Fruit fly (Drosophila melanogaster) whole organism, wandering third instar larva: ENCODE results near the gene vret.

Experiments
- CG32264 ChIP-seq: fragments of 200-800 bp; sonication (Bioruptor generic); optimal IDR thresholded peaks from 2 replicates; lab custom pipeline; 2016; ENCODE audit warnings: missing biosample characterization, missing genetic modification characterization
- CG9705 ChIP-seq: fragments of 200-800 bp; sonication (Bioruptor generic); optimal IDR thresholded peaks from 2 replicates; lab custom pipeline; 2018; ENCODE audit warnings: missing biosample characterization, mild to moderate bottlenecking, missing genetic modification characterization
- CrebA ChIP-seq: fragments of 200-800 bp; sonication (Bioruptor generic); optimal IDR thresholded peaks from 2 replicates; lab custom pipeline; 2016; ENCODE audit warnings: missing biosample characterization, mild to moderate bottlenecking, missing genetic modification characterization, borderline replicate concordance
- Dfd ChIP-seq: fragments of >200 bp; optimal IDR thresholded peaks from 2 replicates; lab custom pipeline; 2017; ENCODE audit warnings: missing biosample characterization, missing genetic modification characterization
- Dif ChIP-seq: fragments of 200-275, 200-300 bp; sonication (Bioruptor generic); optimal IDR thresholded peaks from 2 replicates; lab custom pipeline; 2018; ENCODE audit warnings: missing biosample characterization, missing genetic modification characterization; ENCODE audit not compliant: partially characterized antibody
- GATAd ChIP-seq: sonication (Bioruptor generic); optimal IDR thresholded peaks from 2 replicates; lab custom pipeline; 2016; ENCODE audit warnings: missing biosample characterization, missing genetic modification characterization
- HLH106 ChIP-seq: fragments of 200-800 bp; optimal IDR thresholded peaks from 3 replicates; lab custom pipeline; 2019; ENCODE audit warnings: missing biosample characterization, mild to moderate bottlenecking, missing genetic modification characterization, moderate library complexity
- Hnf4 ChIP-seq: fragments of 200-800 bp; sonication (Bioruptor generic); optimal IDR thresholded peaks from 2 replicates; lab custom pipeline; 2016; ENCODE audit warnings: missing biosample characterization, mild to moderate bottlenecking, missing genetic modification characterization
- Hr83 ChIP-seq: fragments of 200-300 bp; sonication (Bioruptor generic); optimal IDR thresholded peaks from 2 replicates; lab custom pipeline; 2016; ENCODE audit warnings: missing biosample characterization, mild to moderate bottlenecking, missing genetic modification characterization, moderate library complexity; ENCODE audit not compliant: poor library complexity, severe bottlenecking
- Jra ChIP-seq: sonication (Bioruptor generic); optimal IDR thresholded peaks from 2 replicates; lab custom pipeline; 2016; ENCODE audit warnings: missing biosample characterization, missing genetic modification characterization
- Myc ChIP-seq: fragments of >200 bp; optimal IDR thresholded peaks from 2 replicates; lab custom pipeline; 2017
- OdsH ChIP-seq: fragments of 200-800 bp; sonication (Bioruptor generic); optimal IDR thresholded peaks from 2 replicates; lab custom pipeline; 2016; ENCODE audit warnings: missing biosample characterization, mild to moderate bottlenecking, missing genetic modification characterization
- Rel ChIP-seq, 2 experiments: fragments of 200-800 bp; sonication (Bioruptor generic) in 1 of 2; optimal IDR thresholded peaks; 2 replicates in 1 of 2; 3 replicates in 1 of 2; lab custom pipeline; 2016 to 2019; ENCODE audit warnings: mild to moderate bottlenecking in 2 of 2, missing biosample characterization in 2 of 2, missing genetic modification characterization in 2 of 2, moderate library complexity in 1 of 2
- Sp1 ChIP-seq: fragments of 200-800 bp; sonication (Bioruptor generic); optimal IDR thresholded peaks from 3 replicates; lab custom pipeline; 2019; ENCODE audit warnings: missing biosample characterization, mild to moderate bottlenecking, missing genetic modification characterization, moderate library complexity
- Vsx2 ChIP-seq: fragments of 200-300, 225-300 bp; sonication (Bioruptor generic); optimal IDR thresholded peaks from 2 replicates; lab custom pipeline; 2018; ENCODE audit warnings: missing biosample characterization, missing genetic modification characterization; ENCODE audit not compliant: partially characterized antibody
- br ChIP-seq: fragments of 200-800 bp; sonication (Bioruptor generic); optimal IDR thresholded peaks from 2 replicates; lab custom pipeline; 2016; ENCODE audit warnings: missing biosample characterization, missing genetic modification characterization
- brk ChIP-seq: fragments of 200-800 bp; sonication (Bioruptor generic); optimal IDR thresholded peaks from 2 replicates; lab custom pipeline; 2016; ENCODE audit warnings: missing biosample characterization, mild to moderate bottlenecking, missing genetic modification characterization
- dmrt93B ChIP-seq: fragments of 200-800 bp; sonication (Bioruptor generic); optimal IDR thresholded peaks from 2 replicates; lab custom pipeline; 2018; ENCODE audit warnings: missing biosample characterization, mild to moderate bottlenecking, missing genetic modification characterization
- dsf ChIP-seq: sonication (Bioruptor generic); optimal IDR thresholded peaks from 2 replicates; lab custom pipeline; 2016; ENCODE audit warnings: missing biosample characterization, missing genetic modification characterization, borderline replicate concordance
- ey ChIP-seq: fragments of 200-800 bp; sonication (Bioruptor generic); optimal IDR thresholded peaks from 2 replicates; lab custom pipeline; 2016; ENCODE audit warnings: missing biosample characterization, missing genetic modification characterization
- foxo ChIP-seq, 2 experiments: fragments of 200-800 bp; sonication (Bioruptor generic); optimal IDR thresholded peaks; 2 replicates in 1 of 2; 3 replicates in 1 of 2; lab custom pipeline; 2016 to 2017; ENCODE audit warnings: missing biosample characterization in 2 of 2, missing genetic modification characterization in 2 of 2
- fru ChIP-seq: fragments of 200-800 bp; sonication (Bioruptor generic); optimal IDR thresholded peaks from 3 replicates; lab custom pipeline; 2016; ENCODE audit warnings: missing biosample characterization, mild to moderate bottlenecking, missing genetic modification characterization
- h ChIP-seq: fragments of 200-800 bp; sonication (Bioruptor generic); optimal IDR thresholded peaks from 3 replicates; lab custom pipeline; 2016; ENCODE audit warnings: missing biosample characterization, mild to moderate bottlenecking, missing genetic modification characterization
- jim ChIP-seq: fragments of 175-275, 200-325 bp; sonication (Bioruptor generic); optimal IDR thresholded peaks from 2 replicates; lab custom pipeline; 2016; ENCODE audit warnings: missing biosample characterization, mild to moderate bottlenecking, missing genetic modification characterization
- psq ChIP-seq: fragments of 200-800 bp; sonication (Bioruptor generic); optimal IDR thresholded peaks from 3 replicates; lab custom pipeline; 2017; ENCODE audit warnings: missing biosample characterization, mild to moderate bottlenecking, missing genetic modification characterization, moderate library complexity
- rgr ChIP-seq: fragments of 200-800 bp; sonication (Bioruptor generic); optimal IDR thresholded peaks from 3 replicates; lab custom pipeline; 2016; ENCODE audit warnings: missing biosample characterization, mild to moderate bottlenecking, missing genetic modification characterization
- sage ChIP-seq: fragments of 200-800 bp; sonication (Bioruptor generic); optimal IDR thresholded peaks from 2 replicates; lab custom pipeline; 2016; ENCODE audit warnings: missing biosample characterization, mild to moderate bottlenecking, missing genetic modification characterization
- sv ChIP-seq: fragments of 200-800 bp; sonication (Bioruptor generic); optimal IDR thresholded peaks from 3 replicates; lab custom pipeline; 2016; ENCODE audit warnings: missing biosample characterization, missing genetic modification characterization
- tai ChIP-seq: sonication (Bioruptor generic); optimal IDR thresholded peaks from 2 replicates; lab custom pipeline; 2016; ENCODE audit warnings: missing biosample characterization, missing genetic modification characterization
- usp ChIP-seq: fragments of >200 bp; optimal IDR thresholded peaks from 2 replicates; lab custom pipeline; 2017; ENCODE audit warnings: missing biosample characterization, missing genetic modification characterization
- woc ChIP-seq: sonication (Bioruptor generic); optimal IDR thresholded peaks from 2 replicates; lab custom pipeline; 2016; ENCODE audit warnings: missing biosample characterization, mild to moderate bottlenecking, missing genetic modification characterization

The vret gene

dm6 chr3R:22727857-22728256, 17.5 kb downstream of the vret start:
- TF ChIP-seq CG32264 (GFP tag; lab: Kevin White, UChicago) (peak; percentile 24), dsf (GFP tag; lab: Kevin White, UChicago) (no peak), sage (GFP tag; lab: Kevin White, UChicago) (no peak), sv (GFP tag; lab: Kevin White, UChicago) (no peak), GATAd (GFP tag; lab: Kevin White, UChicago) (no peak), foxo (GFP tag; optimal IDR thresholded peaks at IDR 0.05; lab: Kevin White, UChicago) (peak in 1 of 2 experiments; percentile 39), OdsH (peak; percentile 45), br (no peak)
- TF ChIP-seq, all 38 proteins: peak for 3

dm6 chr3R:22727456-22727833, 17.9 kb downstream of the vret start:
- TF ChIP-seq Dif: no peak
- TF ChIP-seq sv (GFP tag; lab: Kevin White, UChicago): no peak
- TF ChIP-seq CG32264 (GFP tag; lab: Kevin White, UChicago): no peak
- TF ChIP-seq usp: no peak
- TF ChIP-seq CG9705 (GFP tag; lab: Kevin White, UChicago): no peak
- TF ChIP-seq, all 38 proteins: peak for 0

DNA sequence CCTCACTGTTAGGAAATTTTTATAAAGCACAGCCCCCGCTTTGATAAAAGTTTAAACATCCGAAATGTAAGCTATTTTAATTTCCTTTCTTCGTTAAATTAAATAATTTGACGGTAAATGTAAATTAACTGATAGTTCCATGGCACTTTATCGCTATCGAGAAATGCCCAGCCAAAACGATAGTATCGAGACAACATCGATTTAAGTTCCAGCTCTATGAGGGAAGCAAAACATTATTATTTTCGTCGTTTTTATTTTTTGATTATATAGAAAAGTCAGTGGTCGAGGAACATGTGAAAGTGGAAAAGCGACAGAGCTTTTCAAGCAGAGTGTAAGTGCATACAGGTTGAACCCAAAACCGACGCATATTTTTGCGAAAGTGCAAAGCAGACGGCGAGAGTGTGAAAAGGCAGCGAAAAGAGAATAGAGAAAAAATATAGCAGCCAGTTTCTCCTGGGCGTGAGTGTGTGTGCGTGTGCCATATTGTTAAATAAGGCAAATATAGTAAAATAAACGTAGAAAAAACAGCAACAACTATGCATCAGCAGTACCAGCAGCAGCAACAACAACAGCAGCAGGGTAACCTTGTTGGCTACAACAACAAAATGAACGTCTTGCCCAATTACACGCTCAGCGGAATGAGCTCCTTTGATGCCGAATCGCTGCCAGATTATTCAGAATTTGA, 18.5 kb downstream of the vret start, which contains the start of gene CG45049:
TSS of gene CG45049 (plus strand) at position 197 of the 685 bp plus-strand sequence.
- TF ChIP-seq dsf (GFP tag; lab: Kevin White, UChicago) (no peak), Myc (lab: Kevin White, UChicago) (no peak), br (peak; percentile 7), psq (peak; percentile 61), woc (GFP tag; lab: Kevin White, UChicago) (peak; percentile 48), sv (GFP tag; lab: Kevin White, UChicago) (no peak), sage (GFP tag; lab: Kevin White, UChicago) (peak; percentile 49), ey (GFP tag; lab: Kevin White, UChicago) (no peak), h (GFP tag; lab: Kevin White, UChicago) (peak; percentile 10), Hr83 (no peak), Hnf4 (GFP tag; lab: Kevin White, UChicago) (peak; percentile 30), Dif (no peak)
- TF ChIP-seq, all 38 proteins: peak for 6

DNA sequence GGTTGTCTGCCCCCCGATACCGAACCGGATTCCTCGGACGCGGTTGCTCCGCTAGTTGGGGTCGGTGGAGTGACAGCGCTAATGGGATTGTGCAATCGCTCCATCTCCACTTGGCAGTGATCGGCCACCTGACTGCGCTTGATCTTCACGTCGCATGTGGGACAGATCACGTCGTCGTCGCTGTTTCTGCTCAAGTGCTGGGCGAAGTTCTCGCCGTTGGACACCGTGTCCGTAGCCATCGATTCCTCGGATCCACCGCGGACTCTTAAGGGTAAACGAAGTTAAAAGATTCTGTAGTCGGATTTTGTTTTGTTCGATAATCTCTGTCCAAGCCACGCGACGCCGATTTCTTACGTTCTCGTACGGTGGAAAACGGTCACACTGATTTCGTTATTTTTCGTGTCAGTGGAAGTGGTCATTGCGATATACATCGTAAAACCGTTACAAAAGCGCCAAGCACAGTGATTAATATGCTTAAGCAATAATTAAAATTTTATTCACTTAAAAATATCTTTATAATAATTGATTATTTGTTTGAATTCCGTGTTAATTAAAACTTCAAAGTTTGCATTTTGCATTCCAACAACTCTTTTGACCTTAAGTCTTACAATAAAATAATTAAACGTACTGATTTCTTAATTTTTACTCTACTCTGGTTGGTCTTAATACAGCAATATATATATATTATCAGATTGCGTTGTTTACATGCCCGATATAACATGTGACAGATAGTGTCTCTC, 19.2 kb downstream of the vret start, which contains the start of gene RNF220:
TSS of gene RNF220 (minus strand) at position 384 of the 740 bp plus-strand sequence.
- peak; percentile 30 for TF ChIP-seq HLH106 (tag; lab: Kevin White, UChicago)
- peak; percentile 15 for TF ChIP-seq fru (GFP tag; lab: Kevin White, UChicago)
- no peak for TF ChIP-seq jim (GFP tag; lab: Kevin White, UChicago)
- peak; percentile 32 for TF ChIP-seq Myc (lab: Kevin White, UChicago)

DNA sequence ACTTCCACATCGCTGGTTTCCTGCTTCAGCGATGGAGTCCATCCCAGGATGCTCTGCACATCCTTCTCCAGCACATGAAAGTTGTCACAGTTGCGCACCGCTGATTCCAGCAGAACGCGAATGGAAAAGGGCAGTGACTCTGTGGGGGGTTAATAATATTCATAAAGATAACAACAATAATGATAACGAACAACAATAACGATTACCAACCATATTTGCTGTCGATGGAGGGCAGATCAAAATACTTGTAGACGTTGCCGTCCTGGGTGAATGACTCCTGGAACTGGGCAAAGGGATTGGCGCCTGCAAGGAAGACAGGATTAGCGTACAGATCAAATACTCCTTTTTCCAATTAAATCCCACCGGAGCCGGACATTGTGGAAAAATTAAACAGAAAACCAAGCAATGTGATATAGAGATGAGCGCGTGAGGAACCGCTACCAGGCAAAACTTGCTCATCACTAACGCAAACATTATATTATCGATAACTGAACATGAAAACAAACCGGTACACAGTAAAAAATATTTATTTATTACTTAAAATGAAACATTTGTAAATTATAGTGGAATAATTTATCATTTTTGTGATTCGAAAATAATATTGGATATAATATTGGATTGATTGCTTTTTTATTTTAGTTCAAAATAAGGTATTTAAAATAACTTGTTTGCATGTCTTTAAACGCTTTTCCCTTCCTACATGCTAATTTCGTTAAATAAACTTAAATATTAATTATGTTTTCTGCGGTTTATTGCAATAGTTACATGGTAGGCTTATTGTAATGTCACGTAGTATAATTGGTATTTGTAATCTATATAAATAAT, 21.0 kb downstream of the vret start, which contains the start of gene Irp-1A:
TSS of gene Irp-1A (minus strand) at position 439 of the 825 bp plus-strand sequence.
- peak; percentile 23 for TF ChIP-seq ey (GFP tag; lab: Kevin White, UChicago)
- peak; percentile 80 for TF ChIP-seq Hr83
- TF ChIP-seq dsf (GFP tag; lab: Kevin White, UChicago): peak; percentile 4
- peak; percentile 9 for TF ChIP-seq sage (GFP tag; lab: Kevin White, UChicago)
- TF ChIP-seq woc (GFP tag; lab: Kevin White, UChicago): peak; percentile 63
- TF ChIP-seq Rel (GFP tag; optimal IDR thresholded peaks at IDR 0.05; lab: Kevin White, UChicago): no peak
- peak; percentile 37 for TF ChIP-seq Rel (tag; optimal IDR thresholded peaks at IDR 0.05; lab: Kevin White, UChicago)
- peak; percentile 27 for TF ChIP-seq CG32264 (GFP tag; lab: Kevin White, UChicago)
- peak; percentile 26 for TF ChIP-seq Myc (lab: Kevin White, UChicago)
- no peak for TF ChIP-seq Vsx2 (GFP tag; lab: Kevin White, UChicago)
- TF ChIP-seq OdsH: peak; percentile 54
- no peak for TF ChIP-seq brk (GFP tag; lab: Kevin White, UChicago)
- no peak for TF ChIP-seq usp
- TF ChIP-seq rgr (GFP tag; lab: Kevin White, UChicago): peak; percentile 72
- TF ChIP-seq psq: peak; percentile 62
- TF ChIP-seq br: peak; percentile 16
- TF ChIP-seq foxo (GFP tag; optimal IDR thresholded peaks at IDR 0.05; lab: Kevin White, UChicago): peak in 1 of 2 experiments; percentile 73
- TF ChIP-seq CrebA: no peak
- peak; percentile 3 for TF ChIP-seq dmrt93B (GFP tag; lab: Kevin White, UChicago)
- TF ChIP-seq h (GFP tag; lab: Kevin White, UChicago): peak; percentile 54
- no peak for TF ChIP-seq Dfd (GFP tag; lab: Kevin White, UChicago)
- TF ChIP-seq HLH106 (tag; lab: Kevin White, UChicago): peak; percentile 68
- TF ChIP-seq tai (GFP tag; lab: Kevin White, UChicago): no peak
- peak; percentile 75 for TF ChIP-seq Sp1
- peak; percentile 40 for TF ChIP-seq Jra (GFP tag; lab: Kevin White, UChicago)
- TF ChIP-seq CG9705 (GFP tag; lab: Kevin White, UChicago): peak; percentile 3
- TF ChIP-seq fru (GFP tag; lab: Kevin White, UChicago): peak; percentile 51
- TF ChIP-seq sv (GFP tag; lab: Kevin White, UChicago): peak; percentile 55
